Fruit fly (Drosophila melanogaster) whole organism, embryonic: ENCODE data around the gene Tango5.

Experiments used
- Adf1 ChIP-seq: fragments of 200-800 bp; sonication (Bioruptor generic); IDR thresholded peaks from 2 replicates; pipeline ENCODE4 v1.3.6; 2022; ENCODE audit warnings: missing biosample characterization, missing genetic modification characterization
- Asciz ChIP-seq: fragments of 200-800 bp; sonication (Bioruptor generic); optimal IDR thresholded peaks from 2 replicates; lab custom pipeline; 2017; ENCODE audit warnings: missing biosample characterization, mild to moderate bottlenecking, missing genetic modification characterization, missing genetic modification reagents
- Atf3 ChIP-seq: fragments of 200-800 bp; sonication (Bioruptor generic); optimal IDR thresholded peaks from 3 replicates; lab custom pipeline; 2016; ENCODE audit warnings: missing biosample characterization, missing genetic modification characterization
- CG10147 ChIP-seq: fragments of 200-800 bp; sonication (Bioruptor generic); optimal IDR thresholded peaks from 2 replicates; lab custom pipeline; 2019; ENCODE audit warnings: missing biosample characterization, mild to moderate bottlenecking, missing genetic modification characterization, moderate library complexity
- CG12071 ChIP-seq: fragments of 200-800 bp; sonication (Bioruptor generic); optimal IDR thresholded peaks from 3 replicates; lab custom pipeline; 2018; ENCODE audit warnings: missing biosample characterization, mild to moderate bottlenecking, missing genetic modification characterization
- CG12219 ChIP-seq: fragments of 200-800 bp; sonication (Bioruptor generic); optimal IDR thresholded peaks from 3 replicates; lab custom pipeline; 2018; ENCODE audit warnings: missing biosample characterization, mild to moderate bottlenecking, missing genetic modification characterization
- CG1233 ChIP-seq: fragments of 200-800 bp; sonication (Bioruptor generic); optimal IDR thresholded peaks from 4 replicates; lab custom pipeline; 2018; ENCODE audit warnings: missing biosample characterization, mild to moderate bottlenecking, missing genetic modification characterization
- CG12391 ChIP-seq: fragments of 200-800 bp; sonication (Bioruptor generic); optimal IDR thresholded peaks from 3 replicates; lab custom pipeline; 2018; ENCODE audit warnings: missing biosample characterization, mild to moderate bottlenecking, missing genetic modification characterization, moderate library complexity
- CG13287 ChIP-seq: fragments of 200-800 bp; sonication (Bioruptor generic); IDR thresholded peaks from 2 replicates; pipeline ENCODE4 v1.3.6; 2022; ENCODE audit warnings: missing biosample characterization, missing genetic modification characterization; ENCODE audit not compliant: partially characterized antibody
- CG15601 ChIP-seq: fragments of 200-800 bp; sonication (Bioruptor generic); optimal IDR thresholded peaks from 3 replicates; lab custom pipeline; 2019; ENCODE audit warnings: missing biosample characterization, mild to moderate bottlenecking, missing genetic modification characterization, moderate library complexity
- CG17385 ChIP-seq: fragments of 200-800 bp; sonication (Bioruptor generic); optimal IDR thresholded peaks from 3 replicates; lab custom pipeline; 2018; ENCODE audit warnings: missing biosample characterization, mild to moderate bottlenecking, missing genetic modification characterization
- CG18599 ChIP-seq: fragments of 200-800 bp; sonication (Bioruptor generic); optimal IDR thresholded peaks from 3 replicates; lab custom pipeline; 2017; ENCODE audit warnings: missing biosample characterization, missing genetic modification characterization, mild to moderate bottlenecking, moderate library complexity, missing genetic modification reagents
- CG2199 ChIP-seq: fragments of 200-800 bp; sonication (Bioruptor generic); IDR thresholded peaks from 3 replicates; pipeline ENCODE4 v1.3.6; 2022; ENCODE audit warnings: missing biosample characterization, missing genetic modification characterization
- CG31441 ChIP-seq: fragments of 200-800 bp; sonication (Bioruptor generic); IDR thresholded peaks from 2 replicates; pipeline ENCODE4 v1.3.6; 2022; ENCODE audit warnings: missing biosample characterization, missing genetic modification characterization
- CG32532 ChIP-seq: fragments of 200-800 bp; sonication (Bioruptor generic); IDR thresholded peaks from 2 replicates; pipeline ENCODE4 v1.3.6; 2022; ENCODE audit warnings: missing biosample characterization, missing genetic modification characterization
- CG3995 ChIP-seq: fragments of 200-800 bp; sonication (Bioruptor generic); optimal IDR thresholded peaks from 3 replicates; lab custom pipeline; 2016; ENCODE audit warnings: missing biosample characterization, missing genetic modification characterization
- CG6175 ChIP-seq: fragments of 200-800 bp; sonication (Bioruptor generic); IDR thresholded peaks from 3 replicates; pipeline ENCODE4 v1.3.6; 2022; ENCODE audit warnings: missing biosample characterization, missing genetic modification characterization
- CG6765 ChIP-seq: fragments of 200-800 bp; sonication (Bioruptor generic); optimal IDR thresholded peaks from 3 replicates; lab custom pipeline; 2017; ENCODE audit warnings: missing biosample characterization, mild to moderate bottlenecking, missing genetic modification characterization
- Dip2 ChIP-seq: fragments of 200-800 bp; sonication (Bioruptor generic); IDR thresholded peaks from 2 replicates; pipeline ENCODE4 v1.3.6; 2022; ENCODE audit warnings: missing biosample characterization, missing genetic modification characterization
- Elba2 ChIP-seq: fragments of 200-800 bp; sonication (Bioruptor generic); optimal IDR thresholded peaks from 3 replicates; lab custom pipeline; 2016; ENCODE audit warnings: missing biosample characterization, missing genetic modification characterization
- Ets97D ChIP-seq: fragments of 200-800 bp; sonication (Bioruptor generic); optimal IDR thresholded peaks from 3 replicates; lab custom pipeline; 2016; ENCODE audit warnings: missing biosample characterization, missing genetic modification characterization
- Fer1 ChIP-seq: fragments of 200-800 bp; sonication (Bioruptor generic); optimal IDR thresholded peaks from 2 replicates; lab custom pipeline; 2017; ENCODE audit warnings: missing biosample characterization, mild to moderate bottlenecking, missing genetic modification characterization
- H15 ChIP-seq: fragments of 200-800 bp; sonication (Bioruptor generic); IDR thresholded peaks from 3 replicates; pipeline ENCODE4 v1.3.6; 2022; ENCODE audit warnings: missing biosample characterization, missing genetic modification characterization
- HmgZ ChIP-seq: fragments of 200-800 bp; sonication (Bioruptor generic); optimal IDR thresholded peaks from 2 replicates; lab custom pipeline; 2018; ENCODE audit warnings: missing biosample characterization, mild to moderate bottlenecking, missing genetic modification characterization
- Hr78 ChIP-seq, 2 experiments: fragments of 200-800 bp in 1 of 2; fragments of >200 bp in 1 of 2; sonication (Bioruptor generic) in 1 of 2; optimal IDR thresholded peaks; 2 replicates each; lab custom pipeline; 2017 to 2019; ENCODE audit warnings: missing biosample characterization in 2 of 2, missing genetic modification characterization in 2 of 2, mild to moderate bottlenecking in 1 of 2, moderate library complexity in 1 of 2
- Lhr ChIP-seq: fragments of 200-800 bp; sonication (Bioruptor generic); optimal IDR thresholded peaks from 3 replicates; lab custom pipeline; 2017; ENCODE audit warnings: mild to moderate bottlenecking, missing biosample characterization, missing genetic modification reagents, missing genetic modification characterization
- MESR4 ChIP-seq: fragments of 200-800 bp; sonication (Bioruptor generic); optimal IDR thresholded peaks from 2 replicates; lab custom pipeline; 2018; ENCODE audit warnings: missing biosample characterization, mild to moderate bottlenecking, missing genetic modification characterization, moderate library complexity
- Meics ChIP-seq: fragments of 200-800 bp; sonication (Bioruptor generic); optimal IDR thresholded peaks from 2 replicates; lab custom pipeline; 2017; ENCODE audit warnings: missing biosample characterization, mild to moderate bottlenecking, missing genetic modification characterization
- NfI ChIP-seq: fragments of 200-800 bp; sonication (Bioruptor generic); optimal IDR thresholded peaks from 3 replicates; lab custom pipeline; 2018; ENCODE audit warnings: missing biosample characterization, mild to moderate bottlenecking, missing genetic modification characterization, moderate library complexity
- ash1 ChIP-seq: fragments of 200-800 bp; sonication (Bioruptor generic); optimal IDR thresholded peaks from 2 replicates; lab custom pipeline; 2018; ENCODE audit warnings: missing biosample characterization, mild to moderate bottlenecking, missing genetic modification characterization
- ato ChIP-seq: fragments of 200-800 bp; sonication (Bioruptor generic); IDR thresholded peaks from 2 replicates; pipeline ENCODE4 v1.3.6; 2022; ENCODE audit warnings: missing biosample characterization, missing genetic modification characterization; ENCODE audit not compliant: partially characterized antibody
- br ChIP-seq: fragments of >200 bp; optimal IDR thresholded peaks from 2 replicates; lab custom pipeline; 2017
- caup ChIP-seq: fragments of 200-800 bp; sonication (Bioruptor generic); optimal IDR thresholded peaks from 3 replicates; lab custom pipeline; 2017; ENCODE audit warnings: missing biosample characterization, mild to moderate bottlenecking, missing genetic modification characterization, moderate library complexity; ENCODE audit not compliant: severe bottlenecking
- crol ChIP-seq: fragments of 200-800 bp; sonication (Bioruptor generic); IDR thresholded peaks from 2 replicates; pipeline ENCODE4 v1.3.6; 2022; ENCODE audit warnings: missing biosample characterization, missing genetic modification characterization
- gsb-n ChIP-seq: fragments of 200-800 bp; sonication (Bioruptor generic); optimal IDR thresholded peaks from 3 replicates; lab custom pipeline; 2018; ENCODE audit warnings: missing biosample characterization, mild to moderate bottlenecking, missing genetic modification characterization
- inv ChIP-seq: fragments of 200-800 bp; sonication (Bioruptor generic); IDR thresholded peaks from 2 replicates; pipeline ENCODE4 v1.3.6; 2022; ENCODE audit warnings: missing biosample characterization, missing genetic modification characterization; ENCODE audit not compliant: partially characterized antibody
- jigr1 ChIP-seq: fragments of 200-800 bp; sonication (Bioruptor generic); IDR thresholded peaks from 3 replicates; pipeline ENCODE4 v1.3.6; 2022; ENCODE audit warnings: missing biosample characterization, missing genetic modification characterization
- knrl ChIP-seq: fragments of 200-800 bp; sonication (Bioruptor generic); IDR thresholded peaks from 3 replicates; pipeline ENCODE4 v1.3.6; 2022; ENCODE audit warnings: missing biosample characterization, missing genetic modification characterization; ENCODE audit not compliant: partially characterized antibody
- row ChIP-seq: fragments of 200-800 bp; sonication (Bioruptor generic); IDR thresholded peaks from 3 replicates; pipeline ENCODE4 v1.3.6; 2022; ENCODE audit warnings: missing biosample characterization, missing genetic modification characterization
- scrt ChIP-seq: fragments of 200-800 bp; sonication (Bioruptor generic); optimal IDR thresholded peaks from 2 replicates; lab custom pipeline; 2018; ENCODE audit warnings: missing biosample characterization, mild to moderate bottlenecking, missing genetic modification characterization, moderate library complexity
- sens ChIP-seq: fragments of 200-800 bp; sonication (Bioruptor generic); peaks from one replicate; lab custom pipeline; 2016; ENCODE audit warnings: missing biosample characterization, missing genetic modification characterization
- sim ChIP-seq: fragments of 200-800 bp; sonication (Bioruptor generic); IDR thresholded peaks from 2 replicates; pipeline ENCODE4 v1.3.6; 2022; ENCODE audit warnings: missing biosample characterization, missing genetic modification characterization
- tna ChIP-seq: fragments of 200-800 bp; sonication (Bioruptor generic); IDR thresholded peaks from 2 replicates; pipeline ENCODE4 v1.3.6; 2022; ENCODE audit warnings: missing biosample characterization, missing genetic modification characterization; ENCODE audit not compliant: partially characterized antibody
- unpg ChIP-seq: fragments of 200-800 bp; sonication (Bioruptor generic); optimal IDR thresholded peaks from 3 replicates; lab custom pipeline; 2018; ENCODE audit warnings: missing biosample characterization, mild to moderate bottlenecking, missing genetic modification characterization, moderate library complexity

Gene Tango5

dm6 chrX:10744773-10745589 is 19.2 kb downstream of the Tango5 start, which contains the start of gene stx (continued):
- TF ChIP-seq inv (GFP tag; lab: Robert Waterston, UW) (peak; percentile 99), row (GFP tag; lab: Robert Waterston, UW) (peak; percentile 69), sim (peak; percentile 57; the same call in 1 of the 2 replicates), Adf1 (no peak; the same call in 1 of the 2 replicates), CG12071 (GFP tag; lab: Kevin White, UChicago) (peak; percentile 47), br (lab: Kevin White, UChicago) (no peak), CG6175 (GFP tag; lab: Robert Waterston, UW) (0 out of 3 replicates have a peak, but pooled peaks have one; percentile 36), Atf3 (GFP tag; lab: Kevin White, UChicago) (no peak), MESR4 (GFP tag; lab: Kevin White, UChicago) (peak; percentile 85), CG12391 (tag; lab: Kevin White, UChicago) (peak; percentile 13), caup (peak; percentile 63), CG32532 (GFP tag; lab: Robert Waterston, UW) (peak; percentile 66), knrl (GFP tag; lab: Robert Waterston, UW) (peak; percentile 100), CG6765 (no peak), Dip2 (no peak), jigr1 (GFP tag; lab: Robert Waterston, UW) (no peak), CG17385 (peak; percentile 47), Elba2 (GFP tag; lab: Kevin White, UChicago) (no peak), CG1233 (GFP tag; lab: Kevin White, UChicago) (no peak), Hr78 (GFP tag; optimal IDR thresholded peaks at IDR 0.05; lab: Kevin White, UChicago) (peak in 1 of 2 experiments; percentile 50), H15 (GFP tag; lab: Robert Waterston, UW) (0 out of 3 replicates have a peak, but pooled peaks have one; percentile 27), CG3995 (GFP tag; lab: Kevin White, UChicago) (peak; percentile 98), sens (peak; percentile 64), Meics (GFP tag; lab: Kevin White, UChicago) (peak; percentile 21), CG15601 (peak; percentile 8), gsb-n (tag; lab: Kevin White, UChicago) (peak; percentile 2), crol (GFP tag; lab: Robert Waterston, UW) (no peak), NfI (GFP tag; lab: Kevin White, UChicago) (peak; percentile 3), Asciz (GFP tag; lab: Kevin White, UChicago) (peak; percentile 34), CG10147 (GFP tag; lab: Kevin White, UChicago) (peak; percentile 29), HmgZ (tag; lab: Kevin White, UChicago) (no peak), Fer1 (GFP tag; lab: Kevin White, UChicago) (peak; percentile 51), Ets97D (GFP tag; lab: Kevin White, UChicago) (peak; percentile 88), CG13287 (GFP tag; lab: Robert Waterston, UW) (peak; percentile 95), scrt (peak; percentile 47), tna (GFP tag; lab: Robert Waterston, UW) (peak; percentile 87), CG31441 (GFP tag; lab: Robert Waterston, UW) (peak; percentile 43; the same call in 1 of the 2 replicates), unpg (GFP tag; lab: Kevin White, UChicago) (no peak), Lhr (peak; percentile 75), ato (GFP tag; lab: Robert Waterston, UW) (peak; percentile 90), CG18599 (peak; percentile 9), ash1 (GFP tag; lab: Kevin White, UChicago) (no peak), CG2199 (GFP tag; lab: Robert Waterston, UW) (peak; percentile 53; the same call in 1 of the 3 replicates), CG12219 (peak; percentile 9)
- TF ChIP-seq, all 482 proteins: peak for 225
